Worm (Caenorhabditis elegans) whole organism, L4 larva: Measurements from ENCODE around the gene Y7A5A.1.

Source experiments
- F26F4.8 ChIP-seq: fragments of 200-800 bp; sonication (Bioruptor generic); conservative IDR thresholded peaks from 2 replicates; pipeline ENCODE4 v1.3.6; 2022; ENCODE audit warnings: missing genetic modification characterization, missing compliant biosample characterization
- R02D3.7 ChIP-seq: fragments of 150-350 bp; sonication (generic microtip); optimal IDR thresholded peaks from 3 replicates; lab custom pipeline; 2014; ENCODE audit warnings: missing biosample characterization, missing genetic modification characterization
- T20F7.1 ChIP-seq: fragments of 200-800 bp; sonication (Bioruptor generic); optimal IDR thresholded peaks from 2 replicates; lab custom pipeline; 2018; ENCODE audit warnings: mild to moderate bottlenecking, missing genetic modification characterization, missing compliant biosample characterization
- T26A8.4 ChIP-seq: fragments of 200-800 bp; sonication (Bioruptor generic); IDR thresholded peaks from 2 replicates; pipeline ENCODE4 v1.3.6; 2022; ENCODE audit warnings: missing genetic modification characterization, missing compliant biosample characterization
- aha-1 ChIP-seq: fragments of 150-350 bp; peaks from one replicate; lab custom pipeline; 2014; ENCODE audit warnings: missing biosample characterization, missing genetic modification characterization
- arid-1 ChIP-seq: fragments of 200-800 bp; sonication (Bioruptor generic); conservative IDR thresholded peaks from 2 replicates; pipeline ENCODE4 v1.3.6; 2022; ENCODE audit warnings: missing genetic modification reagents, missing genetic modification characterization, missing compliant biosample characterization
- ceh-20 ChIP-seq: fragments of 200-800 bp; sonication (Bioruptor generic); IDR thresholded peaks from 2 replicates; pipeline ENCODE4 v1.3.6; 2022; ENCODE audit warnings: missing genetic modification reagents, missing genetic modification characterization, missing compliant biosample characterization
- ceh-82 ChIP-seq: sonication (generic microtip); optimal IDR thresholded peaks from 2 replicates; lab custom pipeline; 2017; ENCODE audit warnings: missing biosample characterization, missing genetic modification characterization
- ces-1 ChIP-seq: fragments of 150-350 bp; sonication (generic microtip); optimal IDR thresholded peaks from 4 replicates; lab custom pipeline; 2014; ENCODE audit warnings: missing biosample characterization, missing genetic modification reagents, missing genetic modification characterization
- cey-2 ChIP-seq: sonication (generic microtip); optimal IDR thresholded peaks from 3 replicates; lab custom pipeline; 2017; ENCODE audit warnings: missing genetic modification characterization, mild to moderate bottlenecking, missing compliant biosample characterization, antibody characterized with exemption, borderline replicate concordance; ENCODE audit not compliant: insufficient read depth
- ctbp-1 ChIP-seq: fragments of 200-800 bp; sonication (Bioruptor generic); IDR thresholded peaks from 2 replicates; pipeline ENCODE4 v1.3.6; 2022; ENCODE audit warnings: missing genetic modification reagents, missing genetic modification characterization, missing compliant biosample characterization
- daf-12 ChIP-seq: fragments of 150-350 bp; optimal IDR thresholded peaks from 2 replicates; lab custom pipeline; 2014; ENCODE audit warnings: missing biosample characterization, missing genetic modification reagents, missing genetic modification characterization
- daf-16 ChIP-seq, 3 experiments: sonication (generic microtip); optimal IDR thresholded peaks; 2 replicates each; lab custom pipeline; 2016 to 2017; ENCODE audit warnings: missing genetic modification characterization in 3 of 3, missing genetic modification reagents in 3 of 3, mild to moderate bottlenecking in 2 of 3, missing compliant biosample characterization in 2 of 3, missing biosample characterization in 1 of 3, moderate library complexity in 1 of 3
- dmd-6 ChIP-seq: fragments of 200-800 bp; sonication (Bioruptor generic); IDR thresholded peaks from 2 replicates; pipeline ENCODE4 v1.3.6; 2022; ENCODE audit warnings: missing genetic modification reagents, missing genetic modification characterization, missing compliant biosample characterization
- dmd-8 ChIP-seq: fragments of 200-800 bp; sonication (Bioruptor generic); IDR thresholded peaks from 2 replicates; pipeline ENCODE4 v1.3.6; 2022; ENCODE audit warnings: missing genetic modification characterization, missing compliant biosample characterization
- duxl-1 ChIP-seq: sonication (generic microtip); optimal IDR thresholded peaks from 2 replicates; lab custom pipeline; 2016; ENCODE audit warnings: mild to moderate bottlenecking, missing genetic modification characterization, moderate library complexity, missing compliant biosample characterization; ENCODE audit not compliant: poor library complexity
- dve-1 ChIP-seq: sonication (generic microtip); optimal IDR thresholded peaks from 2 replicates; lab custom pipeline; 2017; ENCODE audit warnings: antibody characterized with exemption, mild to moderate bottlenecking, missing genetic modification characterization, missing compliant biosample characterization; ENCODE audit not compliant: insufficient read depth
- hif-1 ChIP-seq, 2 experiments: sonication (generic microtip); optimal IDR thresholded peaks; 2 replicates each; lab custom pipeline; 2016 to 2017; ENCODE audit warnings: missing compliant biosample characterization in 2 of 2, missing genetic modification characterization in 2 of 2, missing genetic modification reagents in 2 of 2, missing genotype in 2 of 2, mild to moderate bottlenecking in 1 of 2
- hlh-11 ChIP-seq: fragments of 200-800 bp; sonication (Bioruptor generic); optimal IDR thresholded peaks from 2 replicates; lab custom pipeline; 2018; ENCODE audit warnings: mild to moderate bottlenecking, missing genetic modification characterization, missing compliant biosample characterization
- hlh-30 ChIP-seq: sonication (generic microtip); optimal IDR thresholded peaks from 2 replicates; lab custom pipeline; 2017; ENCODE audit warnings: antibody characterized with exemption, mild to moderate bottlenecking, missing genetic modification characterization, missing compliant biosample characterization; ENCODE audit not compliant: insufficient read depth
- hmg-1.1 ChIP-seq: fragments of 200-800 bp; sonication (Bioruptor generic); IDR thresholded peaks from 2 replicates; pipeline ENCODE4 v1.3.6; 2022; ENCODE audit warnings: missing genetic modification reagents, missing genetic modification characterization, missing compliant biosample characterization
- jun-1 ChIP-seq: fragments of 150-350 bp; optimal IDR thresholded peaks from 2 replicates; lab custom pipeline; 2014; ENCODE audit warnings: missing biosample characterization, missing genetic modification reagents, missing genetic modification characterization
- lin-13 ChIP-seq: fragments of 150-350 bp; optimal IDR thresholded peaks from 2 replicates; lab custom pipeline; 2014; ENCODE audit warnings: missing biosample characterization, missing genetic modification reagents, missing genetic modification characterization
- lin-38 ChIP-seq: fragments of 200-800 bp; sonication (Bioruptor generic); IDR thresholded peaks from 2 replicates; pipeline ENCODE4 v1.3.6; 2022; ENCODE audit warnings: missing genetic modification reagents, missing genetic modification characterization, missing compliant biosample characterization
- lsy-2 ChIP-seq, 2 experiments: fragments of 150-350 bp in 1 of 2; sonication (generic microtip) in 1 of 2; optimal IDR thresholded peaks; 2 replicates each; lab custom pipeline; 2014 to 2017; ENCODE audit warnings: missing biosample characterization in 2 of 2, missing genetic modification characterization in 2 of 2
- madf-5 ChIP-seq, 2 experiments: fragments of 200-800 bp; sonication (Bioruptor generic); IDR thresholded peaks; 2 replicates each; pipeline ENCODE4 v1.3.6; 2022; ENCODE audit warnings: missing compliant biosample characterization in 2 of 2, missing genetic modification characterization in 2 of 2
- mdl-1 ChIP-seq, 2 experiments: fragments of 150-350 bp in 1 of 2; sonication (generic microtip) in 1 of 2; optimal IDR thresholded peaks; 2 replicates each; lab custom pipeline; 2014 to 2017; ENCODE audit warnings: missing biosample characterization in 2 of 2, missing genetic modification characterization in 2 of 2
- mdt-29 ChIP-seq: fragments of 200-800 bp; sonication (Bioruptor generic); IDR thresholded peaks from 2 replicates; pipeline ENCODE4 v1.3.6; 2022; ENCODE audit warnings: missing genetic modification reagents, missing genetic modification characterization, missing compliant biosample characterization
- mep-1 ChIP-seq: fragments of 150-350 bp; sonication (generic microtip); optimal IDR thresholded peaks from 3 replicates; lab custom pipeline; 2014; ENCODE audit warnings: missing biosample characterization, missing genetic modification characterization
- mes-2 ChIP-seq: sonication (generic microtip); optimal IDR thresholded peaks from 2 replicates; lab custom pipeline; 2016; ENCODE audit warnings: missing genotype, mild to moderate bottlenecking, missing genetic modification characterization, missing compliant biosample characterization; ENCODE audit not compliant: poor library complexity, severe bottlenecking
- mxl-2 ChIP-seq: fragments of 200-800 bp; sonication (Bioruptor generic); conservative IDR thresholded peaks from 2 replicates; pipeline ENCODE4 v1.3.6; 2022; ENCODE audit warnings: missing genetic modification reagents, missing genetic modification characterization, missing compliant biosample characterization
- mxl-3 ChIP-seq: fragments of 200-800 bp; sonication (Bioruptor generic); optimal IDR thresholded peaks from 2 replicates; lab custom pipeline; 2018; ENCODE audit warnings: mild to moderate bottlenecking, missing genetic modification characterization, missing compliant biosample characterization
- nhr-10 ChIP-seq: fragments of 150-350 bp; optimal IDR thresholded peaks from 2 replicates; lab custom pipeline; 2014; ENCODE audit warnings: missing biosample characterization, missing genetic modification characterization
- nhr-102 ChIP-seq: sonication (generic microtip); optimal IDR thresholded peaks from 2 replicates; lab custom pipeline; 2016; ENCODE audit warnings: mild to moderate bottlenecking, missing genetic modification characterization, moderate library complexity, missing compliant biosample characterization
- nhr-11 ChIP-seq: fragments of 150-350 bp; optimal IDR thresholded peaks from 2 replicates; lab custom pipeline; 2014; ENCODE audit warnings: missing biosample characterization, missing genetic modification characterization
- nhr-48 ChIP-seq: sonication (generic microtip); optimal IDR thresholded peaks from 2 replicates; lab custom pipeline; 2016; ENCODE audit warnings: mild to moderate bottlenecking, missing genetic modification characterization, missing compliant biosample characterization
- nhr-77 ChIP-seq: fragments of 150-350 bp; optimal IDR thresholded peaks from 2 replicates; lab custom pipeline; 2014; ENCODE audit warnings: missing biosample characterization, missing genetic modification characterization
- pha-4 ChIP-seq, 2 experiments: fragments of 150-350 bp in 1 of 2; fragments of 200-800 bp in 1 of 2; sonication (Bioruptor generic) in 1 of 2; IDR thresholded peaks in 1 of 2; optimal IDR thresholded peaks in 1 of 2; 2 replicates each; pipeline versions ENCODE4 v1.3.6 to Lab custom; 2014 to 2022; ENCODE audit warnings: missing genetic modification characterization in 2 of 2, missing genetic modification reagents in 2 of 2, missing biosample characterization in 1 of 2, missing compliant biosample characterization in 1 of 2
- php-3 ChIP-seq: fragments of 200-800 bp; sonication (Bioruptor generic); IDR thresholded peaks from 2 replicates; pipeline ENCODE4 v1.3.6; 2022; ENCODE audit warnings: missing genetic modification reagents, missing genetic modification characterization, missing compliant biosample characterization
- pqm-1 ChIP-seq: sonication (generic microtip); optimal IDR thresholded peaks from 2 replicates; lab custom pipeline; 2017; ENCODE audit warnings: missing biosample characterization, missing genetic modification characterization
- rbr-2 ChIP-seq: sonication (generic microtip); optimal IDR thresholded peaks from 2 replicates; lab custom pipeline; 2016; ENCODE audit warnings: missing genotype, missing genetic modification characterization, missing compliant biosample characterization
- set-16 ChIP-seq: fragments of 200-800 bp; sonication (Bioruptor generic); IDR thresholded peaks from 2 replicates; pipeline ENCODE4 v1.3.6; 2022; ENCODE audit warnings: missing genetic modification reagents, missing genetic modification characterization, missing compliant biosample characterization
- tra-1 ChIP-seq: fragments of 200-800 bp; sonication (Bioruptor generic); IDR thresholded peaks from 2 replicates; pipeline ENCODE4 v1.3.6; 2022; ENCODE audit warnings: missing genetic modification reagents, missing genetic modification characterization, missing compliant biosample characterization
- unc-130 ChIP-seq: sonication (generic microtip); optimal IDR thresholded peaks from 2 replicates; lab custom pipeline; 2016; ENCODE audit warnings: missing genetic modification reagents, missing genetic modification characterization, missing compliant biosample characterization
- unc-62 ChIP-seq, 3 experiments: fragments of 150-350 bp in 1 of 3; sonication (generic microtip); optimal IDR thresholded peaks in 2 of 3; peaks in 1 of 3; 1 replicate in 1 of 3; 2 replicates in 2 of 3; lab custom pipeline; 2014 to 2017; ENCODE audit warnings: missing biosample characterization in 3 of 3, missing genetic modification characterization in 3 of 3, missing genetic modification reagents in 3 of 3, missing genotype in 1 of 3
- vab-7 ChIP-seq: fragments of 200-800 bp; sonication (Bioruptor generic); IDR thresholded peaks from 2 replicates; pipeline ENCODE4 v1.3.6; 2022; ENCODE audit warnings: missing genetic modification reagents, missing genetic modification characterization, missing compliant biosample characterization
- zag-1 ChIP-seq: fragments of 150-350 bp; optimal IDR thresholded peaks from 2 replicates; lab custom pipeline; 2014; ENCODE audit warnings: missing biosample characterization, missing genetic modification characterization
- zip-2 ChIP-seq: fragments of 150-350 bp; optimal IDR thresholded peaks from 2 replicates; lab custom pipeline; 2014; ENCODE audit warnings: missing biosample characterization, missing genetic modification characterization

The Y7A5A.1 gene

DNA sequence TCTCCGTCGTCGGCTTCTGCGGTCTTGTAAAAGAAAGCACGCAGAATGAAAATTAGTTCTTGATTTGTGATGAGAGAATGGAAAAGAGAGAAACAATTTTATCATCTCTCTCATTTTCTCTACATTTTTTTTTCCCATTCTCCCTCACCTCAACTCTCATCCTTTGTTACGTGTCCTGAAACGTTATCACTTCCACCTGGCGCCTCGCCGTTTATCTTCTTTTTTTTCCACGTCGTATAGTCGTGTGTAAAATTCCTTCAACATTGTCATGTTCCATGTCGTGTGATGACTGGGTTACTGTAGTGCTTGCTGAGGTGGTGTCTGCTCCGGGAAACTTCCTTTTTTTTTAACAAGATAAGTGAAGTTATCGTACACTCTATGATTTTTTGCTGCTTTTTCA lies 8.2 kb upstream of the Y7A5A.1 start:
- TF ChIP-seq dmd-8 (GFP tag; lab: Robert Waterston, UW) (no peak), dmd-6 (GFP tag; lab: Robert Waterston, UW) (peak; percentile 93), lsy-2 (tag; optimal IDR thresholded peaks at IDR 0.05; lab: Kevin White, UChicago) (peak; percentile 34 to 89), duxl-1 (tag; lab: Kevin White, UChicago) (no peak), set-16 (no peak), php-3 (GFP tag; lab: Robert Waterston, UW) (peak; percentile 53; the same call in 1 of the 2 replicates), madf-5 (GFP tag; IDR thresholded peaks at IDR 0.05; lab: Robert Waterston, UW) (no peak), ctbp-1 (GFP tag; lab: Robert Waterston, UW) (0 out of 2 replicates have a peak, but pooled peaks have one; percentile 11), hmg-1.1 (GFP tag; lab: Robert Waterston, UW) (0 out of 2 replicates have a peak, but pooled peaks have one; percentile 31), ceh-82 (tag; lab: Kevin White, UChicago) (no peak), lin-13 (peak; percentile 35), nhr-48 (tag; lab: Kevin White, UChicago) (peak; percentile 70), pha-4 (GFP tag; IDR thresholded peaks at IDR 0.05; lab: Robert Waterston, UW) (peak; percentile 19; the same call in 1 of the 2 replicates), pha-4 (tag; optimal IDR thresholded peaks at IDR 0.05; lab: Kevin White, UChicago) (no peak), pqm-1 (peak; percentile 98), mep-1 (peak; percentile 76), mxl-3 (GFP tag; lab: Kevin White, UChicago) (peak; percentile 72), tra-1 (GFP tag; lab: Robert Waterston, UW) (peak; percentile 65), T20F7.1 (peak; percentile 65), lin-38 (GFP tag; lab: Robert Waterston, UW) (peak; percentile 42), jun-1 (tag; lab: Kevin White, UChicago) (no peak), ces-1 (no peak), zag-1 (tag; lab: Kevin White, UChicago) (no peak), ceh-20 (GFP tag; lab: Robert Waterston, UW) (no peak), nhr-102 (tag; lab: Kevin White, UChicago) (peak; percentile 37), aha-1 (tag; lab: Kevin White, UChicago) (peak; percentile 92), hlh-11 (tag; lab: Kevin White, UChicago) (peak; percentile 94), nhr-10 (tag; lab: Kevin White, UChicago) (peak; percentile 43), mxl-2 (GFP tag; lab: Robert Waterston, UW) (no peak), unc-130 (GFP tag; lab: Kevin White, UChicago) (no peak), dve-1 (peak; percentile 94), mes-2 (tag; lab: Kevin White, UChicago) (peak; percentile 42), hif-1 (tag; optimal IDR thresholded peaks at IDR 0.05; lab: Kevin White, UChicago) (peak in 1 of 2 experiments; percentile 80), R02D3.7 (tag; lab: Kevin White, UChicago) (no peak), daf-16 (GFP tag; optimal IDR thresholded peaks at IDR 0.05; lab: Kevin White, UChicago) (peak in 1 of 2 experiments; percentile 29), daf-16 (tag; optimal IDR thresholded peaks at IDR 0.05; lab: Kevin White, UChicago) (peak; percentile 78), mdl-1 (tag; optimal IDR thresholded peaks at IDR 0.05; lab: Kevin White, UChicago) (peak in 1 of 2 experiments; percentile 61), nhr-11 (tag; lab: Kevin White, UChicago) (peak; percentile 34), nhr-77 (tag; lab: Kevin White, UChicago) (peak; percentile 69), zip-2 (no peak), hlh-30 (tag; lab: Kevin White, UChicago) (peak; percentile 90), T26A8.4 (GFP tag; lab: Robert Waterston, UW) (peak; percentile 43), arid-1 (GFP tag; lab: Robert Waterston, UW) (no peak), mdt-29 (GFP tag; lab: Robert Waterston, UW) (peak; percentile 34; the same call in 1 of the 2 replicates), vab-7 (no peak), cey-2 (no peak), unc-62 (GFP tag; optimal IDR thresholded peaks at IDR 0.05 in 1 of 2; lab: Kevin White, UChicago) (peak in 1 of 2 experiments; percentile 96), unc-62 (tag; optimal IDR thresholded peaks at IDR 0.05; lab: Kevin White, UChicago) (no peak), daf-12 (tag; lab: Kevin White, UChicago) (no peak), F26F4.8 (no peak), rbr-2 (tag; lab: Kevin White, UChicago) (no peak)
